Worm (Caenorhabditis elegans): ENCODE results near the gene srsx-21.

srsx-21 gene

ce11 chrV:9803176-9803575 is 34.6 kb upstream of the srsx-21 start, which contains the start of gene sru-39:
sru-39 (plus strand) TSS chrV:9803476.
- TF ChIP-seq ceh-14 (tag; optimal IDR thresholded peaks at IDR 0.05), result no peak
- TF ChIP-seq ceh-31 (tag; optimal IDR thresholded peaks at IDR 0.05), result no peak
- TF ChIP-seq ceh-45 (GFP tag; IDR thresholded peaks at IDR 0.05), result no peak
- no peak for TF ChIP-seq hlh-13 (GFP tag; optimal IDR thresholded peaks at IDR 0.05)
- no peak for TF ChIP-seq sdc-2 (tag; optimal IDR thresholded peaks at IDR 0.05)
- no peak for TF ChIP-seq zip-5 (tag; optimal IDR thresholded peaks at IDR 0.05)
- no peak for TF ChIP-seq ztf-16 (tag; optimal IDR thresholded peaks at IDR 0.05)
- no peak for TF ChIP-seq npax-4 (tag; optimal IDR thresholded peaks at IDR 0.05)
- TF ChIP-seq T23F11.4 (GFP tag; optimal IDR thresholded peaks at IDR 0.05), result no peak
- no peak for TF ChIP-seq sox-2 (GFP tag; IDR thresholded peaks at IDR 0.05)
- no peak for TF ChIP-seq nfya-1 (tag; optimal IDR thresholded peaks at IDR 0.05)
- no peak for TF ChIP-seq C08G9.2 (tag; optimal IDR thresholded peaks at IDR 0.05)

ce11 chrV:9805161-9805560 is 32.6 kb upstream of the srsx-21 start, which contains the start of gene sru-37:
sru-37 (plus strand) TSS chrV:9805461.
- TF ChIP-seq ceh-34 (tag; optimal IDR thresholded peaks at IDR 0.05), result no peak
- TF ChIP-seq K02D7.2 (tag; optimal IDR thresholded peaks at IDR 0.05), result no peak
- TF ChIP-seq sox-2 (GFP tag; IDR thresholded peaks at IDR 0.05), result no peak
- TF ChIP-seq tbx-2 (tag; optimal IDR thresholded peaks at IDR 0.05), result no peak
- no peak for TF ChIP-seq odd-2 (tag; optimal IDR thresholded peaks at IDR 0.05)
- no peak for TF ChIP-seq unc-86 (tag; optimal IDR thresholded peaks at IDR 0.05)
- no peak for TF ChIP-seq ceh-14 (tag; optimal IDR thresholded peaks at IDR 0.05)
- no peak for TF ChIP-seq T23F11.4 (GFP tag; optimal IDR thresholded peaks at IDR 0.05)
- no peak for TF ChIP-seq tbx-7 (tag; optimal IDR thresholded peaks at IDR 0.05)
- no peak for TF ChIP-seq elt-2 (tag; optimal IDR thresholded peaks at IDR 0.05)
- TF ChIP-seq fkh-6 (tag; optimal IDR thresholded peaks at IDR 0.05), result no peak
- no peak for TF ChIP-seq ceh-19 (GFP tag; optimal IDR thresholded peaks at IDR 0.05)

ce11 chrV:9811154-9811553 is 26.6 kb upstream of the srsx-21 start, which contains the start of gene sru-29:
sru-29 (plus strand) TSS chrV:9811454.
- TF ChIP-seq nhr-11 (tag; optimal IDR thresholded peaks at IDR 0.05), result no peak
- no peak for TF ChIP-seq hlh-30 (tag; optimal IDR thresholded peaks at IDR 0.05; ENCODE audit: insufficient read depth)
- TF ChIP-seq ztf-16 (tag; optimal IDR thresholded peaks at IDR 0.05), result no peak

- no peak for TF ChIP-seq ceh-19 (GFP tag; optimal IDR thresholded peaks at IDR 0.05)
- TF ChIP-seq pros-1 (tag; optimal IDR thresholded peaks at IDR 0.05), result no peak
- no peak for TF ChIP-seq fkh-6 (tag; optimal IDR thresholded peaks at IDR 0.05)
- no peak for TF ChIP-seq ceh-30 (tag; optimal IDR thresholded peaks at IDR 0.05)
- no peak for TF ChIP-seq ceh-22 (tag; optimal IDR thresholded peaks at IDR 0.05)
- TF ChIP-seq madf-2 (tag; optimal IDR thresholded peaks at IDR 0.05), result no peak
- no peak for TF ChIP-seq ceh-14 (tag; optimal IDR thresholded peaks at IDR 0.05)
- no peak for TF ChIP-seq C38D4.7 (GFP tag; optimal IDR thresholded peaks at IDR 0.05)
- no peak for TF ChIP-seq dve-1 (tag; optimal IDR thresholded peaks at IDR 0.05)
These were observed 25.6 kb upstream of the srsx-21 start for ce11 chrV:9812216-9812615.

- TF ChIP-seq elt-2 (tag; optimal IDR thresholded peaks at IDR 0.05), result no peak
- TF ChIP-seq ceh-30 (tag; optimal IDR thresholded peaks at IDR 0.05), result no peak
- no peak for TF ChIP-seq unc-42 (tag; optimal IDR thresholded peaks at IDR 0.05)
- no peak for TF ChIP-seq rnt-1 (tag; optimal IDR thresholded peaks at IDR 0.05)
- no peak for TF ChIP-seq C38D4.7 (GFP tag; optimal IDR thresholded peaks at IDR 0.05)
- no peak for TF ChIP-seq pax-1 (tag; optimal IDR thresholded peaks at IDR 0.05)
- TF ChIP-seq ceh-45 (GFP tag; IDR thresholded peaks at IDR 0.05), result no peak
- TF ChIP-seq ceh-24 (tag; optimal IDR thresholded peaks at IDR 0.05), result no peak
- no peak for TF ChIP-seq sdc-2 (tag; optimal IDR thresholded peaks at IDR 0.05)
- no peak for TF ChIP-seq ref-2 (tag; optimal IDR thresholded peaks at IDR 0.05)
- no peak for TF ChIP-seq nhr-11 (tag; optimal IDR thresholded peaks at IDR 0.05)
- no peak for TF ChIP-seq ttx-3 (tag; optimal IDR thresholded peaks at IDR 0.05)
- TF ChIP-seq pros-1 (tag; optimal IDR thresholded peaks at IDR 0.05), result no peak
- TF ChIP-seq madf-2 (tag; optimal IDR thresholded peaks at IDR 0.05), result no peak
- no peak for TF ChIP-seq ets-4 (tag; optimal IDR thresholded peaks at IDR 0.05)
- TF ChIP-seq nhr-232 (tag; optimal IDR thresholded peaks at IDR 0.05), result no peak
These were observed 24.3 kb upstream of the srsx-21 start, which contains the start of gene sru-30 for ce11 chrV:9813527-9813926. sru-30 (plus strand) TSS chrV:9813827.
